Fruit fly (Drosophila melanogaster) whole organism, embryonic: ENCODE data around the gene Syn1.

Experiments used
- CG32532 ChIP-seq: fragments of 200-800 bp; sonication (Bioruptor generic); IDR thresholded peaks from 2 replicates; pipeline ENCODE4 v1.3.6; 2022; ENCODE audit warnings: missing biosample characterization, missing genetic modification characterization
- CG4360 ChIP-seq: fragments of 200-800 bp; sonication (Bioruptor generic); IDR thresholded peaks from 2 replicates; pipeline ENCODE4 v1.3.6; 2022; ENCODE audit warnings: missing biosample characterization, missing genetic modification characterization
- Doc2 ChIP-seq: fragments of 200-800 bp; sonication (Bioruptor generic); IDR thresholded peaks from 2 replicates; pipeline ENCODE4 v1.3.6; 2022; ENCODE audit warnings: missing biosample characterization, missing genetic modification characterization
- dan ChIP-seq: fragments of 200-800 bp; sonication (Bioruptor generic); IDR thresholded peaks from 2 replicates; pipeline ENCODE4 v1.3.6; 2022; ENCODE audit warnings: missing biosample characterization, missing genetic modification characterization
- en ChIP-seq: fragments of 200-800 bp; sonication (Bioruptor generic); optimal IDR thresholded peaks from 2 replicates; lab custom pipeline; 2016; ENCODE audit warnings: missing biosample characterization, missing genetic modification characterization
- pita ChIP-seq: fragments of 200-800 bp; sonication (Bioruptor generic); optimal IDR thresholded peaks from 2 replicates; lab custom pipeline; 2017; ENCODE audit warnings: missing biosample characterization, mild to moderate bottlenecking, missing genetic modification characterization
- salm ChIP-seq: fragments of 200-800 bp; sonication (Bioruptor generic); optimal IDR thresholded peaks from 2 replicates; lab custom pipeline; 2018; ENCODE audit warnings: missing biosample characterization, mild to moderate bottlenecking, missing genetic modification characterization
- tll ChIP-seq, 2 experiments: fragments of 200-800 bp in 1 of 2; fragments of >200 bp in 1 of 2; sonication (Bioruptor generic) in 1 of 2; optimal IDR thresholded peaks; 2 replicates each; lab custom pipeline; 2017 to 2019; ENCODE audit warnings: missing biosample characterization in 2 of 2, missing genetic modification characterization in 2 of 2, mild to moderate bottlenecking in 1 of 2, moderate library complexity in 1 of 2

DNA sequence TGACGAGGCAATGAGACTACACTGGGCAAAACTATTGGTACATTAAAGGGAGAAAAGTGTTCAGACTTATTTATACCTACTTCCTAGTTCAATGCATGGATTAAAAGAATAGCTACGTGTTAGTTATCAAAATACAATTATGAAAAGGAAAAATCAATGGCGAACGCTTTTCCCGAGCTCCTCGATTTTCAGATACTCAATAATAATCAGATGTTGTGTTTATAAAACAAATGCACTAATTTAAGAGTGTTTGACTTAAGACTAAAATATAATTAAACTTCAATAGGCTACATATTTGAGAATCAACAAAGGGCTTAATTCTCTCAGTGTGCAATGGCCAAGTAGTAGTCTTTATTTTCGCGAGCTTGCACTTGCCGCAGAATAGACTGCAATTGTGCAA lies 54.4 kb downstream of the Syn1 start:
- TF ChIP-seq CG32532 (GFP tag; lab: Robert Waterston, UW), result no peak
- no peak for TF ChIP-seq Doc2 (GFP tag; lab: Robert Waterston, UW)
- no peak for TF ChIP-seq dan
- no peak for TF ChIP-seq tll (GFP tag; optimal IDR thresholded peaks at IDR 0.05; lab: Kevin White, UChicago)
- no peak for TF ChIP-seq CG4360 (GFP tag; lab: Robert Waterston, UW)
- no peak for TF ChIP-seq salm (tag; lab: Kevin White, UChicago)
- no peak for TF ChIP-seq en
- no peak for TF ChIP-seq pita
